Fruit fly (Drosophila melanogaster): Measurements from ENCODE around the gene Nubp2.
A peak's percentile ranks its signal among the peaks of the same experiment; 100 is the strongest.

Gene Nubp2

dm6 chr3L:20526196-20526740 lies at the start of gene Nubp2 (continued):
- TF ChIP-seq CG9797 (GFP tag; optimal IDR thresholded peaks at IDR 0.05) (peak; percentile 40), onecut (GFP tag; IDR thresholded peaks at IDR 0.05) (peak; percentile 78), dan (GFP tag; IDR thresholded peaks at IDR 0.05) (no peak), row (GFP tag; IDR thresholded peaks at IDR 0.05) (peak; percentile 98), usp (GFP tag; optimal IDR thresholded peaks at IDR 0.05) (no peak), CG14050 (GFP tag; IDR thresholded peaks at IDR 0.05) (peak; percentile 88), D (optimal IDR thresholded peaks at IDR 0.05) (no peak), D (GFP tag; optimal IDR thresholded peaks at IDR 0.05) (peak; percentile 94), PHDP (tag; optimal IDR thresholded peaks at IDR 0.05) (peak; percentile 96), CG6175 (GFP tag; IDR thresholded peaks at IDR 0.05) (peak; percentile 80; the same call in 2 of the 3 replicates), klu (GFP tag; IDR thresholded peaks at IDR 0.05) (peak; percentile 94), CG1024 (GFP tag; IDR thresholded peaks at IDR 0.05) (peak; percentile 70), oc (tag; optimal IDR thresholded peaks at IDR 0.05) (peak; percentile 86), CG6654 (GFP tag; optimal IDR thresholded peaks at IDR 0.05) (peak; percentile 84), CG3847 (GFP tag; IDR thresholded peaks at IDR 0.05) (peak; percentile 96), Hmx (GFP tag; optimal IDR thresholded peaks at IDR 0.05) (peak; percentile 91), chn (GFP tag; optimal IDR thresholded peaks at IDR 0.05) (peak; percentile 94), CG15601 (tag; optimal IDR thresholded peaks at IDR 0.05) (peak; percentile 93), CG12299 (tag; optimal IDR thresholded peaks at IDR 0.05) (peak; percentile 91), Bgb (GFP tag; IDR thresholded peaks at IDR 0.05; ENCODE audit: partially characterized antibody) (no peak), CG17612 (GFP tag; IDR thresholded peaks at IDR 0.05) (peak; percentile 84), CG7556 (GFP tag; optimal IDR thresholded peaks at IDR 0.05) (peak; percentile 95), CG8281 (tag; optimal IDR thresholded peaks at IDR 0.05) (peak; percentile 85), CG32772 (GFP tag; IDR thresholded peaks at IDR 0.05) (peak; percentile 92), CG7745 (tag; optimal IDR thresholded peaks at IDR 0.05) (no peak), CG8290 (GFP tag; optimal IDR thresholded peaks at IDR 0.05) (peak; percentile 93), CG8290 (tag; optimal IDR thresholded peaks at IDR 0.05) (peak; percentile 86 to 90), dpn (GFP tag; optimal IDR thresholded peaks at IDR 0.05) (peak; percentile 96 to 97), rib (GFP tag; IDR thresholded peaks at IDR 0.05) (peak; percentile 89), toy (GFP tag; IDR thresholded peaks at IDR 0.05) (peak; percentile 85; the same call in 1 of the 2 replicates), caup (GFP tag; optimal IDR thresholded peaks at IDR 0.05; ENCODE audit: severe bottlenecking) (peak; percentile 93), fd3F (GFP tag; optimal IDR thresholded peaks at IDR 0.05) (peak; percentile 95), ken (GFP tag; IDR thresholded peaks at IDR 0.05) (peak; percentile 92), Abd-B (GFP tag; optimal IDR thresholded peaks at IDR 0.05) (peak; percentile 98), CG17328 (GFP tag; IDR thresholded peaks at IDR 0.05) (peak; percentile 81), zfh2 (GFP tag; optimal IDR thresholded peaks at IDR 0.05) (peak; percentile 96), yki (optimal IDR thresholded peaks at IDR 0.05) (peak; percentile 1), CG7786 (GFP tag; optimal IDR thresholded peaks at IDR 0.05) (peak; percentile 90), Side (GFP tag; optimal IDR thresholded peaks at IDR 0.05) (peak; percentile 89), chif (GFP tag; optimal IDR thresholded peaks at IDR 0.05) (peak; percentile 91 to 96), CG33557 (GFP tag; optimal IDR thresholded peaks at IDR 0.05) (peak; percentile 96), NfI (GFP tag; optimal IDR thresholded peaks at IDR 0.05) (peak; percentile 96), gcm (GFP tag; optimal IDR thresholded peaks at IDR 0.05) (peak; percentile 92), twi (tag; optimal IDR thresholded peaks at IDR 0.05) (peak; percentile 94), lilli (GFP tag; optimal IDR thresholded peaks at IDR 0.05) (peak; percentile 97), CG18011 (GFP tag; optimal IDR thresholded peaks at IDR 0.05) (peak; percentile 84), Meics (GFP tag; optimal IDR thresholded peaks at IDR 0.05) (peak; percentile 96), vnd (GFP tag; IDR thresholded peaks at IDR 0.05; ENCODE audit: partially characterized antibody) (no peak), dmrt99B (tag; optimal IDR thresholded peaks at IDR 0.05) (peak; percentile 93), gsb-n (tag; optimal IDR thresholded peaks at IDR 0.05) (peak; percentile 92), CG4282 (GFP tag; optimal IDR thresholded peaks at IDR 0.05) (peak; percentile 70)

All from whole organism, embryonic.